Worm (Caenorhabditis elegans): ENCODE results near the gene sre-4.

DNA sequence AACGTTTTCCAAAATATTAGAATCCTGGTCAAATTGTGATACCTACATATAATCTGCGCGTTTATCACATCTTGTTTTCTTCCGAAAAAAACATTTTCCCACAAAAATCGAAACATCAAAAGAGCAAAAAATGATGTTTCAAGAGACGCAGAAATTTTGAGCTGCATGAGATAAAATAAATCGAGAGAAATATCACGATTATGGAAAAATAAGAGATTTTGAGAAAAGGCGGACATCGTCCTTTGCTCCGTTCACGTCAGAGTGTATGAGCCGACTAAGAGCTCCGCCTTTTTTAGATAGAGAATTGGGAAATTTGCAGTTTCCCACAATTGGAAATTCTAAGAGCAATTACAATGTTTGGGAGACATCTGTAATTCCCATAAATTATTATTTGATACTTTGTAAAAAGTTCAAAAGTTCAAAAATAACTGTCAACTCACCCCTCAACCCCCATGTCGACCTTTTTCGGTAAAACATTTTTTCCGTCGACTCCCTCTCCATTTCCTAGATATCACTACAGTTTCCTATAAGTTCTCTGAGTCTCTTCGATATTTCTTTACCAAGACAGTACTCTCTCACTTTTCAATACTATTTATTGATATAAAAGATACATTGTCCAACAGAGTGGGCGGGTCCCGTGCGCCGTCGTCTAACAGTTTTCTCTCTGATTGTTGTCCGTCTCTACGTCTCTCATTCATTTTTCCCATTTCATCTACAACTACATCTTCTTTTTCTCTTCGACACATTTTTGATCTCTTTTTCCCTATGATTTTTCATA is 27.8 kb downstream of the sre-4 start:
- TF ChIP-seq elt-2 (tag; optimal IDR thresholded peaks at IDR 0.05) (no peak), ceh-19 (GFP tag; optimal IDR thresholded peaks at IDR 0.05) (no peak), dmd-4 (tag; optimal IDR thresholded peaks at IDR 0.05; ENCODE audit: borderline replicate concordance) (no peak), pag-3 (tag; optimal IDR thresholded peaks at IDR 0.05; ENCODE audit: borderline replicate concordance) (no peak), ceh-9 (tag; optimal IDR thresholded peaks at IDR 0.05) (no peak), pha-4 (tag; optimal IDR thresholded peaks at IDR 0.05) (no peak), fkh-10 (GFP tag; optimal IDR thresholded peaks at IDR 0.05) (no peak), tbx-2 (tag; optimal IDR thresholded peaks at IDR 0.05) (no peak), ama-1 (optimal IDR thresholded peaks at IDR 0.05) (no peak), T23F11.4 (GFP tag; optimal IDR thresholded peaks at IDR 0.05) (no peak), syd-9 (tag; optimal IDR thresholded peaks at IDR 0.05) (no peak)

Measured in whole organism, late embryonic.